Fruit fly (Drosophila melanogaster) whole organism, embryonic: ENCODE data around the gene CG9948.

ENCODE experiments used
- Abd-B ChIP-seq: fragments of 200-800 bp; sonication (Bioruptor generic); optimal IDR thresholded peaks from 2 replicates; lab custom pipeline; 2018; ENCODE audit warnings: missing biosample characterization, mild to moderate bottlenecking, missing genetic modification characterization, moderate library complexity
- Adf1 ChIP-seq: fragments of 200-800 bp; sonication (Bioruptor generic); IDR thresholded peaks from 2 replicates; pipeline ENCODE4 v1.3.6; 2022; ENCODE audit warnings: missing biosample characterization, missing genetic modification characterization
- Atf6 ChIP-seq: fragments of 200-800 bp; sonication (Bioruptor generic); IDR thresholded peaks from 2 replicates; pipeline ENCODE4 v1.3.6; 2022; ENCODE audit warnings: missing biosample characterization, missing genetic modification characterization
- CG10543 ChIP-seq: fragments of 200-800 bp; sonication (Bioruptor generic); optimal IDR thresholded peaks from 3 replicates; lab custom pipeline; 2017; ENCODE audit warnings: missing biosample characterization, mild to moderate bottlenecking, missing genetic modification characterization, moderate library complexity
- CG11695 ChIP-seq: fragments of 200-800 bp; sonication (Bioruptor generic); IDR thresholded peaks from 3 replicates; pipeline ENCODE4 v1.3.6; 2022; ENCODE audit warnings: missing biosample characterization, missing genetic modification characterization
- CG13287 ChIP-seq: fragments of 200-800 bp; sonication (Bioruptor generic); IDR thresholded peaks from 2 replicates; pipeline ENCODE4 v1.3.6; 2022; ENCODE audit warnings: missing biosample characterization, missing genetic modification characterization; ENCODE audit not compliant: partially characterized antibody
- CG14667 ChIP-seq: fragments of 200-800 bp; sonication (Bioruptor generic); IDR thresholded peaks from 2 replicates; pipeline ENCODE4 v1.3.6; 2022; ENCODE audit warnings: missing biosample characterization, missing genetic modification characterization
- CG14710 ChIP-seq: fragments of 200-800 bp; sonication (Bioruptor generic); optimal IDR thresholded peaks from 3 replicates; lab custom pipeline; 2019; ENCODE audit warnings: missing biosample characterization, mild to moderate bottlenecking, missing genetic modification characterization, moderate library complexity
- CG1602 ChIP-seq: fragments of 200-800 bp; sonication (Bioruptor generic); optimal IDR thresholded peaks from 3 replicates; lab custom pipeline; 2016; ENCODE audit warnings: missing biosample characterization, missing genetic modification characterization
- CG31365 ChIP-seq: fragments of 200-800 bp; sonication (Bioruptor generic); optimal IDR thresholded peaks from 2 replicates; lab custom pipeline; 2018; ENCODE audit warnings: missing biosample characterization, mild to moderate bottlenecking, missing genetic modification characterization
- CG32772 ChIP-seq: fragments of 200-800 bp; sonication (Bioruptor generic); IDR thresholded peaks from 2 replicates; pipeline ENCODE4 v1.3.6; 2022; ENCODE audit warnings: missing biosample characterization, missing genetic modification characterization
- CG34422 ChIP-seq: fragments of 200-800 bp; sonication (Bioruptor generic); IDR thresholded peaks from 3 replicates; pipeline ENCODE4 v1.3.6; 2022; ENCODE audit warnings: missing biosample characterization, missing genetic modification characterization
- CG4282 ChIP-seq: fragments of 200-800 bp; sonication (Bioruptor generic); optimal IDR thresholded peaks from 2 replicates; lab custom pipeline; 2016; ENCODE audit warnings: missing biosample characterization, missing genetic modification characterization
- CG4424 ChIP-seq: fragments of 200-800 bp; sonication (Bioruptor generic); optimal IDR thresholded peaks from 3 replicates; lab custom pipeline; 2016; ENCODE audit warnings: missing biosample characterization, missing genetic modification characterization
- CG4820 ChIP-seq: fragments of 200-800 bp; sonication (Bioruptor generic); optimal IDR thresholded peaks from 3 replicates; lab custom pipeline; 2016; ENCODE audit warnings: missing biosample characterization, missing genetic modification characterization
- CG7556 ChIP-seq: fragments of 200-800 bp; sonication (Bioruptor generic); optimal IDR thresholded peaks from 2 replicates; lab custom pipeline; 2017; ENCODE audit warnings: missing biosample characterization, mild to moderate bottlenecking, missing genetic modification characterization
- CG7745 ChIP-seq: fragments of 200-800 bp; sonication (Bioruptor generic); optimal IDR thresholded peaks from 2 replicates; lab custom pipeline; 2018; ENCODE audit warnings: missing biosample characterization, mild to moderate bottlenecking, missing genetic modification characterization, moderate library complexity
- CG7839 ChIP-seq: fragments of 200-800 bp; sonication (Bioruptor generic); optimal IDR thresholded peaks from 3 replicates; lab custom pipeline; 2018; ENCODE audit warnings: missing biosample characterization, mild to moderate bottlenecking, missing genetic modification characterization, moderate library complexity
- CG7987 ChIP-seq: fragments of 200-800 bp; sonication (Bioruptor generic); optimal IDR thresholded peaks from 2 replicates; lab custom pipeline; 2018; ENCODE audit warnings: missing biosample characterization, mild to moderate bottlenecking, missing genetic modification characterization, moderate library complexity
- CG8290 ChIP-seq, 3 experiments: fragments of 200-800 bp; sonication (Bioruptor generic); optimal IDR thresholded peaks; 2 replicates each; lab custom pipeline; 2016 to 2019; ENCODE audit warnings: missing biosample characterization in 3 of 3, missing genetic modification characterization in 3 of 3, mild to moderate bottlenecking in 2 of 3, moderate library complexity in 1 of 3
- Dip3 ChIP-seq: fragments of 200-800 bp; sonication (Bioruptor generic); optimal IDR thresholded peaks from 3 replicates; lab custom pipeline; 2016; ENCODE audit warnings: missing biosample characterization, missing genetic modification characterization
- Dll ChIP-seq: fragments of 200-800 bp; sonication (Bioruptor generic); IDR thresholded peaks from 4 replicates; pipeline ENCODE4 v1.3.6; 2022; ENCODE audit warnings: missing biosample characterization, missing genetic modification characterization; ENCODE audit not compliant: partially characterized antibody
- E2f1 ChIP-seq: fragments of 200-800 bp; sonication (Bioruptor generic); IDR thresholded peaks from 2 replicates; pipeline ENCODE4 v1.3.6; 2022; ENCODE audit warnings: missing biosample characterization, missing genetic modification characterization
- Elba2 ChIP-seq: fragments of 200-800 bp; sonication (Bioruptor generic); optimal IDR thresholded peaks from 3 replicates; lab custom pipeline; 2016; ENCODE audit warnings: missing biosample characterization, missing genetic modification characterization
- PHDP ChIP-seq: fragments of 200-800 bp; sonication (Bioruptor generic); optimal IDR thresholded peaks from 3 replicates; lab custom pipeline; 2018; ENCODE audit warnings: missing biosample characterization, mild to moderate bottlenecking, missing genetic modification characterization, moderate library complexity
- Trl ChIP-seq, 3 experiments: fragments of >200 bp in 2 of 3; fragments of 200-800 bp in 1 of 3; sonication (Bioruptor generic) in 1 of 3; optimal IDR thresholded peaks; 2 replicates in 1 of 3; 3 replicates in 2 of 3; lab custom pipeline; 2016 to 2017; ENCODE audit warnings: missing biosample characterization in 1 of 3, missing genetic modification characterization in 1 of 3
- Usf ChIP-seq: fragments of 200-800 bp; sonication (Bioruptor generic); optimal IDR thresholded peaks from 2 replicates; lab custom pipeline; 2017; ENCODE audit warnings: missing genotype, missing biosample characterization, missing genetic modification characterization
- YL-1 ChIP-seq: fragments of 200-800 bp; sonication (Bioruptor generic); optimal IDR thresholded peaks from 3 replicates; lab custom pipeline; 2017; ENCODE audit warnings: missing biosample characterization, mild to moderate bottlenecking, missing genetic modification characterization
- bowl ChIP-seq: fragments of 200-800 bp; sonication (Bioruptor generic); IDR thresholded peaks from 2 replicates; pipeline ENCODE4 v1.3.6; 2022; ENCODE audit warnings: missing biosample characterization, missing genetic modification characterization
- ci ChIP-seq: fragments of 200-800 bp; sonication (Bioruptor generic); IDR thresholded peaks from 3 replicates; pipeline ENCODE4 v1.3.6; 2022; ENCODE audit warnings: missing biosample characterization, missing genetic modification characterization
- crc ChIP-seq: fragments of 200-800 bp; sonication (Bioruptor generic); optimal IDR thresholded peaks from 2 replicates; lab custom pipeline; 2016; ENCODE audit warnings: missing biosample characterization, missing genetic modification characterization
- en ChIP-seq: fragments of 200-800 bp; sonication (Bioruptor generic); optimal IDR thresholded peaks from 2 replicates; lab custom pipeline; 2016; ENCODE audit warnings: missing biosample characterization, missing genetic modification characterization
- fd3F ChIP-seq: fragments of 200-800 bp; sonication (Bioruptor generic); optimal IDR thresholded peaks from 2 replicates; lab custom pipeline; 2018; ENCODE audit warnings: missing biosample characterization, mild to moderate bottlenecking, missing genetic modification characterization, moderate library complexity
- fd64A ChIP-seq: fragments of 200-800 bp; sonication (Bioruptor generic); optimal IDR thresholded peaks from 3 replicates; lab custom pipeline; 2018; ENCODE audit warnings: missing biosample characterization, mild to moderate bottlenecking, missing genetic modification characterization
- grau ChIP-seq: fragments of 200-800 bp; optimal IDR thresholded peaks from 3 replicates; lab custom pipeline; 2019; ENCODE audit warnings: missing biosample characterization, mild to moderate bottlenecking, missing genetic modification characterization, moderate library complexity
- hkb ChIP-seq, 2 experiments: fragments of 200-800 bp in 1 of 2; fragments of >200 bp in 1 of 2; sonication (Bioruptor generic) in 1 of 2; IDR thresholded peaks in 1 of 2; optimal IDR thresholded peaks in 1 of 2; 2 replicates each; pipeline versions ENCODE4 v1.3.6 to Lab custom; 2017 to 2022; ENCODE audit warnings: missing biosample characterization in 1 of 2, missing genetic modification characterization in 1 of 2
- hth ChIP-seq: fragments of >200 bp; optimal IDR thresholded peaks from 2 replicates; lab custom pipeline; 2017; ENCODE audit warnings: inconsistent platforms
- ken ChIP-seq: fragments of 200-800 bp; sonication (Bioruptor generic); IDR thresholded peaks from 3 replicates; pipeline ENCODE4 v1.3.6; 2022; ENCODE audit warnings: missing biosample characterization, missing genetic modification characterization
- luna ChIP-seq: fragments of 200-800 bp; sonication (Bioruptor generic); optimal IDR thresholded peaks from 2 replicates; lab custom pipeline; 2016; ENCODE audit warnings: missing biosample characterization, missing genetic modification characterization
- nau ChIP-seq: fragments of 200-800 bp; sonication (Bioruptor generic); optimal IDR thresholded peaks from 3 replicates; lab custom pipeline; 2017; ENCODE audit warnings: missing biosample characterization, mild to moderate bottlenecking, missing genetic modification characterization, missing genetic modification reagents
- nerfin-2 ChIP-seq: fragments of 200-800 bp; sonication (Bioruptor generic); IDR thresholded peaks from 2 replicates; pipeline ENCODE4 v1.3.6; 2022; ENCODE audit warnings: missing biosample characterization, missing genetic modification characterization; ENCODE audit not compliant: partially characterized antibody
- ranshi ChIP-seq: fragments of 200-800 bp; sonication (Bioruptor generic); IDR thresholded peaks from 2 replicates; pipeline ENCODE4 v1.3.6; 2022; ENCODE audit warnings: missing biosample characterization, missing genetic modification characterization
- scrt ChIP-seq: fragments of 200-800 bp; sonication (Bioruptor generic); optimal IDR thresholded peaks from 2 replicates; lab custom pipeline; 2018; ENCODE audit warnings: missing biosample characterization, mild to moderate bottlenecking, missing genetic modification characterization, moderate library complexity
- sisA ChIP-seq: fragments of 200-800 bp; sonication (Bioruptor generic); IDR thresholded peaks from 2 replicates; pipeline ENCODE4 v1.3.6; 2022; ENCODE audit warnings: missing biosample characterization, missing genetic modification characterization
- tin ChIP-seq: fragments of 200-800 bp; sonication (Bioruptor generic); optimal IDR thresholded peaks from 3 replicates; lab custom pipeline; 2016; ENCODE audit warnings: missing biosample characterization, missing genetic modification characterization
- usp ChIP-seq: fragments of >200 bp; optimal IDR thresholded peaks from 2 replicates; lab custom pipeline; 2017; ENCODE audit warnings: missing biosample characterization, missing genetic modification characterization
- vvl ChIP-seq: fragments of 200-800 bp; sonication (Bioruptor generic); IDR thresholded peaks from 2 replicates; pipeline ENCODE4 v1.3.6; 2022; ENCODE audit warnings: missing biosample characterization, missing genetic modification characterization
- zfh1 ChIP-seq: fragments of 200-800 bp; sonication (Bioruptor generic); IDR thresholded peaks from 3 replicates; pipeline ENCODE4 v1.3.6; 2022; ENCODE audit warnings: missing biosample characterization, missing genetic modification characterization

CG9948 gene

dm6 chr3L:6997410-6997809 is 41.6 kb downstream of the CG9948 start (continued):
- TF ChIP-seq en (GFP tag; lab: Kevin White, UChicago) (no peak), scrt (peak; percentile 31), Trl (optimal IDR thresholded peaks at IDR 0.05; lab: Kevin White, UChicago) (peak; percentile 78 to 94), Trl (GFP tag; optimal IDR thresholded peaks at IDR 0.05; lab: Kevin White, UChicago) (no peak), crc (GFP tag; lab: Kevin White, UChicago) (no peak), CG4424 (no peak), YL-1 (GFP tag; lab: Kevin White, UChicago) (no peak), CG31365 (tag; lab: Kevin White, UChicago) (no peak), E2f1 (GFP tag; lab: Robert Waterston, UW) (no peak), luna (GFP tag; lab: Kevin White, UChicago) (no peak), CG7556 (GFP tag; lab: Kevin White, UChicago) (no peak), CG13287 (GFP tag; lab: Robert Waterston, UW) (peak; percentile 33; the same call in 1 of the 2 replicates), CG7745 (no peak), grau (tag; lab: Kevin White, UChicago) (no peak), Adf1 (GFP tag; lab: Robert Waterston, UW) (peak; percentile 92), nau (GFP tag; lab: Kevin White, UChicago) (no peak), Dip3 (GFP tag; lab: Kevin White, UChicago) (no peak), CG7839 (tag; lab: Kevin White, UChicago) (no peak), CG1602 (GFP tag; lab: Kevin White, UChicago) (no peak), usp (GFP tag; lab: Kevin White, UChicago) (no peak), CG10543 (GFP tag; lab: Kevin White, UChicago) (no peak), ken (no peak), Dll (GFP tag; lab: Robert Waterston, UW) (0 out of 4 replicates have a peak, but pooled peaks have one; percentile 27), fd3F (GFP tag; lab: Kevin White, UChicago) (no peak), tin (GFP tag; lab: Kevin White, UChicago) (no peak)

DNA sequence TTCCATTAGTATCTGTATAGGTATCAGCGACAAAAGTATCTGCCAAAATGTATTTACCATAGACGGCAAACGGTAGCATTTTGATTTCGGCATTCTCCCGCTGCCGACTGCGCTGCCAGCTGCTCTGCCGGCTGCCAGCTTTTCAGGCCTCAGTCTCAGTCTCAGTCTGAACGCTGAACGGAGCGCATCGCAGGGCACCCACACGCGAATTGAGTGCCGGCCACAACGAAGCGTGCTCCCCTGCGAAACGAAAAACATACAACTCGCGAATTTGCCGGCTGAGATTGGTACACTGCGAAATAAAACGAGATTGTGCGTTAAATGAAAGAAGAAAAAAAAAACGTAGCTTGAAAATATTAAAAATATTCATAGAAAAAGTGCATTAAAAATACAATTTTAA is 42.9 kb downstream of the CG9948 start, which contains the start of gene Mp:
Gene Mp, plus strand, starts transcription at position 152 of the 400 bp plus-strand sequence.
- TF ChIP-seq bowl (GFP tag; lab: Robert Waterston, UW), result 0 out of 2 replicates have a peak, but pooled peaks have one; percentile 12
- TF ChIP-seq CG14667 (GFP tag; lab: Robert Waterston, UW), result no peak
- TF ChIP-seq CG11695 (GFP tag; lab: Robert Waterston, UW), result peak; percentile 49; the same call in 1 of the 3 replicates
- TF ChIP-seq zfh1, result 0 out of 3 replicates have a peak, but pooled peaks have one; percentile 8
- TF ChIP-seq CG8290 (GFP tag; optimal IDR thresholded peaks at IDR 0.05; lab: Kevin White, UChicago), result no peak
- TF ChIP-seq CG8290 (tag; optimal IDR thresholded peaks at IDR 0.05; lab: Kevin White, UChicago), result peak in 1 of 2 experiments; percentile 46
- no peak for TF ChIP-seq sisA (GFP tag; lab: Robert Waterston, UW)
- no peak for TF ChIP-seq Usf (GFP tag; lab: Kevin White, UChicago)
- peak; percentile 28; the same call in 1 of the 2 replicates for TF ChIP-seq E2f1 (GFP tag; lab: Robert Waterston, UW)
- TF ChIP-seq CG34422 (GFP tag; lab: Robert Waterston, UW), result peak; percentile 64; the same call in 1 of the 3 replicates
- no peak for TF ChIP-seq CG4820 (GFP tag; lab: Kevin White, UChicago)
- no peak for TF ChIP-seq CG14710 (tag; lab: Kevin White, UChicago)
- TF ChIP-seq ci (GFP tag; lab: Robert Waterston, UW), result 0 out of 3 replicates have a peak, but pooled peaks have one; percentile 47
- TF ChIP-seq CG7987 (GFP tag; lab: Kevin White, UChicago), result peak; percentile 18
- peak; percentile 32; the same call in 1 of the 2 replicates for TF ChIP-seq Atf6 (GFP tag; lab: Robert Waterston, UW)
- TF ChIP-seq nerfin-2 (GFP tag; lab: Robert Waterston, UW), result 0 out of 2 replicates have a peak, but pooled peaks have one; percentile 26
- TF ChIP-seq grau (tag; lab: Kevin White, UChicago), result no peak
- TF ChIP-seq CG13287 (GFP tag; lab: Robert Waterston, UW), result peak; percentile 57; the same call in 1 of the 2 replicates
- no peak for TF ChIP-seq CG4282 (GFP tag; lab: Kevin White, UChicago)
- no peak for TF ChIP-seq ranshi
- no peak for TF ChIP-seq hth (lab: Kevin White, UChicago)
- no peak for TF ChIP-seq fd64A (GFP tag; lab: Kevin White, UChicago)
- TF ChIP-seq Elba2 (GFP tag; lab: Kevin White, UChicago), result no peak
- no peak for TF ChIP-seq Abd-B (GFP tag; lab: Kevin White, UChicago)
- TF ChIP-seq scrt, result peak; percentile 18
- peak; percentile 16 for TF ChIP-seq PHDP (tag; lab: Kevin White, UChicago)
- TF ChIP-seq vvl (GFP tag; lab: Robert Waterston, UW), result peak; percentile 39
- TF ChIP-seq hkb (optimal IDR thresholded peaks at IDR 0.05; lab: Kevin White, UChicago), result no peak
- 0 out of 2 replicates have a peak, but pooled peaks have one; percentile 38 for TF ChIP-seq hkb (GFP tag; IDR thresholded peaks at IDR 0.05; lab: Robert Waterston, UW)
- TF ChIP-seq CG32772, result no peak
